Worm (Caenorhabditis elegans) whole organism, early embryonic: ENCODE measurements around the gene taap-1.
A peak's percentile ranks its signal among the peaks of the same experiment; 100 is the strongest.

Experiments used
- B0310.2 ChIP-seq: sonication (generic microtip); optimal IDR thresholded peaks from 2 replicates; lab custom pipeline; 2016; ENCODE audit warnings: mild to moderate bottlenecking, missing genetic modification characterization, missing compliant biosample characterization
- F13C5.2 ChIP-seq: sonication (generic microtip); optimal IDR thresholded peaks from 2 replicates; lab custom pipeline; 2017; ENCODE audit warnings: mild to moderate bottlenecking, missing genetic modification characterization, inconsistent platforms, missing compliant biosample characterization
- aly-1 ChIP-seq: sonication (generic microtip); optimal IDR thresholded peaks from 2 replicates; lab custom pipeline; 2016; ENCODE audit warnings: missing genetic modification characterization, missing compliant biosample characterization
- ama-1 ChIP-seq: fragments of 150-350 bp; optimal IDR thresholded peaks from 2 replicates; lab custom pipeline; 2014
- ceh-13 ChIP-seq: fragments of 200-800 bp; sonication (Bioruptor generic); optimal IDR thresholded peaks from 2 replicates; lab custom pipeline; 2018; ENCODE audit warnings: mild to moderate bottlenecking, missing genetic modification characterization, missing compliant biosample characterization
- ceh-36 ChIP-seq: sonication (generic microtip); optimal IDR thresholded peaks from 2 replicates; lab custom pipeline; 2016; ENCODE audit warnings: missing genetic modification characterization, inconsistent platforms, missing compliant biosample characterization
- ets-7 ChIP-seq: sonication (generic microtip); optimal IDR thresholded peaks from 2 replicates; lab custom pipeline; 2016; ENCODE audit warnings: missing genotype, missing genetic modification characterization, missing compliant biosample characterization
- flt-1 ChIP-seq: fragments of 200-800 bp; sonication (Bioruptor generic); IDR thresholded peaks from 2 replicates; pipeline ENCODE4 v1.3.6; 2022; ENCODE audit warnings: missing genetic modification characterization, missing compliant biosample characterization
- hmbx-1 ChIP-seq: sonication (generic microtip); optimal IDR thresholded peaks from 2 replicates; lab custom pipeline; 2016; ENCODE audit warnings: mild to moderate bottlenecking, missing genetic modification characterization, missing compliant biosample characterization
- hmg-4 ChIP-seq: fragments of 200-800 bp; sonication (Bioruptor generic); optimal IDR thresholded peaks from 2 replicates; lab custom pipeline; 2018; ENCODE audit warnings: mild to moderate bottlenecking, missing genetic modification characterization, missing compliant biosample characterization
- hnd-1 ChIP-seq: sonication (generic microtip); optimal IDR thresholded peaks from 2 replicates; lab custom pipeline; 2016; ENCODE audit warnings: missing genetic modification characterization, missing compliant biosample characterization
- pes-1 ChIP-seq: fragments of 200-800 bp; sonication (Bioruptor generic); IDR thresholded peaks from 2 replicates; pipeline ENCODE4 v1.3.6; 2022; ENCODE audit warnings: missing genetic modification reagents, missing genetic modification characterization, missing compliant biosample characterization
- scrt-1 ChIP-seq: fragments of 200-800 bp; sonication (Bioruptor generic); IDR thresholded peaks from 2 replicates; pipeline ENCODE4 v1.3.6; 2022; ENCODE audit warnings: missing genetic modification characterization, missing compliant biosample characterization
- sea-1 ChIP-seq: fragments of 200-800 bp; sonication (Bioruptor generic); conservative IDR thresholded peaks from 2 replicates; pipeline ENCODE4 v1.3.6; 2022; ENCODE audit warnings: missing genetic modification characterization, missing compliant biosample characterization
- tbx-11 ChIP-seq: fragments of 200-800 bp; sonication (Bioruptor generic); IDR thresholded peaks from 2 replicates; pipeline ENCODE4 v1.3.6; 2022; ENCODE audit warnings: missing genetic modification characterization, missing compliant biosample characterization
- tbx-37 ChIP-seq: fragments of 200-800 bp; sonication (Bioruptor generic); conservative IDR thresholded peaks from 2 replicates; pipeline ENCODE4 v1.3.6; 2022; ENCODE audit warnings: missing genetic modification reagents, missing genetic modification characterization, missing compliant biosample characterization
- tra-4 ChIP-seq: sonication (generic microtip); optimal IDR thresholded peaks from 2 replicates; lab custom pipeline; 2017; ENCODE audit warnings: missing genetic modification characterization, missing compliant biosample characterization

Gene taap-1

ce11 chrII:8471139-8471538 lies 12.5 kb downstream of the taap-1 start, which contains the start of gene M05D6.8:
Gene M05D6.8 (minus strand): TSS chrII:8471239.
- no peak for TF ChIP-seq ets-7 (tag; lab: Kevin White, UChicago)

ce11 chrII:8467809-8468208 lies 15.9 kb downstream of the taap-1 start, which contains the start of gene M05D6.2:
Gene M05D6.2 (plus strand): TSS chrII:8468109.
- TF ChIP-seq scrt-1 (GFP tag; lab: Robert Waterston, UW) (no peak), ets-7 (tag; lab: Kevin White, UChicago) (no peak), hmg-4 (GFP tag; lab: Kevin White, UChicago) (no peak), hnd-1 (no peak), ceh-36 (no peak), B0310.2 (tag; lab: Kevin White, UChicago) (no peak), ama-1 (lab: Kevin White, UChicago) (no peak), F13C5.2 (tag; lab: Kevin White, UChicago) (no peak), tbx-37 (GFP tag; lab: Robert Waterston, UW) (no peak), flt-1 (no peak), tra-4 (tag; lab: Kevin White, UChicago) (no peak), hmbx-1 (tag; lab: Kevin White, UChicago) (no peak), tbx-11 (GFP tag; lab: Robert Waterston, UW) (no peak), pes-1 (GFP tag; lab: Robert Waterston, UW) (no peak), ceh-13 (GFP tag; lab: Kevin White, UChicago) (no peak)

- no peak for TF ChIP-seq ceh-36
Measured at ce11 chrII:8466874-8467273, 16.8 kb downstream of the taap-1 start, which contains the start of gene F22B5.10. Gene F22B5.10 (plus strand): TSS chrII:8467174.

- TF ChIP-seq F13C5.2 (tag; lab: Kevin White, UChicago): no peak
- TF ChIP-seq ceh-36: peak; percentile 45
Measured at ce11 chrII:8464448-8464898, 19.2 kb downstream of the taap-1 start, which contains the start of gene fars-3. Gene fars-3 (plus strand): TSS chrII:8464848.

ce11 chrII:8457438-8457837 lies 26.2 kb downstream of the taap-1 start, which contains the start of gene zyg-9:
Gene zyg-9 (plus strand): TSS chrII:8457818.
- TF ChIP-seq scrt-1 (GFP tag; lab: Robert Waterston, UW): no peak
- TF ChIP-seq hmg-4 (GFP tag; lab: Kevin White, UChicago): no peak
- no peak for TF ChIP-seq ama-1 (lab: Kevin White, UChicago)
- TF ChIP-seq tbx-11 (GFP tag; lab: Robert Waterston, UW): no peak
- TF ChIP-seq flt-1: no peak

ce11 chrII:8456681-8457389 lies 26.8 kb downstream of the taap-1 start:
- TF ChIP-seq tra-4 (tag; lab: Kevin White, UChicago): no peak
- TF ChIP-seq F13C5.2 (tag; lab: Kevin White, UChicago): no peak
- TF ChIP-seq ets-7 (tag; lab: Kevin White, UChicago): no peak
- no peak for TF ChIP-seq tbx-11 (GFP tag; lab: Robert Waterston, UW)
- no peak for TF ChIP-seq flt-1
- TF ChIP-seq ceh-13 (GFP tag; lab: Kevin White, UChicago): no peak

ce11 chrII:8456094-8456493 lies 27.6 kb downstream of the taap-1 start, which contains the start of gene F22B5.6:
Gene F22B5.6 (minus strand): TSS chrII:8456194.
- TF ChIP-seq pes-1 (GFP tag; lab: Robert Waterston, UW): no peak
- TF ChIP-seq ama-1 (lab: Kevin White, UChicago): no peak
- TF ChIP-seq aly-1 (tag; lab: Kevin White, UChicago): no peak
- no peak for TF ChIP-seq F13C5.2 (tag; lab: Kevin White, UChicago)

ce11 chrII:8454513-8454912 lies 29.2 kb downstream of the taap-1 start, which contains the start of gene F22B5.5:
Gene F22B5.5 (minus strand): TSS chrII:8454613.
- no peak for TF ChIP-seq tra-4 (tag; lab: Kevin White, UChicago)
- TF ChIP-seq hnd-1: no peak
- no peak for TF ChIP-seq ama-1 (lab: Kevin White, UChicago)
- TF ChIP-seq pes-1 (GFP tag; lab: Robert Waterston, UW): no peak
- TF ChIP-seq aly-1 (tag; lab: Kevin White, UChicago): no peak
- no peak for TF ChIP-seq scrt-1 (GFP tag; lab: Robert Waterston, UW)
- no peak for TF ChIP-seq F13C5.2 (tag; lab: Kevin White, UChicago)
- TF ChIP-seq hmbx-1 (tag; lab: Kevin White, UChicago): no peak
- no peak for TF ChIP-seq B0310.2 (tag; lab: Kevin White, UChicago)
- TF ChIP-seq flt-1: no peak
- TF ChIP-seq tbx-11 (GFP tag; lab: Robert Waterston, UW): no peak
- TF ChIP-seq ceh-13 (GFP tag; lab: Kevin White, UChicago): no peak
- TF ChIP-seq ceh-36: no peak
- no peak for TF ChIP-seq ets-7 (tag; lab: Kevin White, UChicago)
- no peak for TF ChIP-seq hmg-4 (GFP tag; lab: Kevin White, UChicago)
- no peak for TF ChIP-seq sea-1 (GFP tag; lab: Robert Waterston, UW)
- no peak for TF ChIP-seq tbx-37 (GFP tag; lab: Robert Waterston, UW)
